Fruit fly (Drosophila melanogaster): ENCODE results near the gene Smyd4-2.
A peak's percentile ranks its signal among the peaks of the same experiment; 100 is the strongest.

The Smyd4-2 gene

dm6 chr3L:12374420-12374819, 27.3 kb downstream of the Smyd4-2 start (continued):
- peak; percentile 36 for TF ChIP-seq dmrt99B (tag; optimal IDR thresholded peaks at IDR 0.05)
- no peak for TF ChIP-seq HLH3B (GFP tag; IDR thresholded peaks at IDR 0.05)
- TF ChIP-seq insv (GFP tag; optimal IDR thresholded peaks at IDR 0.05) = no peak
- no peak for TF ChIP-seq pan (optimal IDR thresholded peaks at IDR 0.05)
- no peak for TF ChIP-seq pan (GFP tag; optimal IDR thresholded peaks at IDR 0.05 in 1 of 2, IDR thresholded peaks at IDR 0.05 in 1 of 2)
- 0 out of 2 replicates have a peak, but pooled peaks have one; percentile 9 for TF ChIP-seq Rfx (GFP tag; IDR thresholded peaks at IDR 0.05)
- TF ChIP-seq CG9817 (tag; optimal IDR thresholded peaks at IDR 0.05) = no peak
- TF ChIP-seq Poxn (GFP tag; IDR thresholded peaks at IDR 0.05) = no peak
- TF ChIP-seq Meics (GFP tag; optimal IDR thresholded peaks at IDR 0.05) = peak; percentile 17
- no peak for TF ChIP-seq hb (GFP tag; IDR thresholded peaks at IDR 0.05; ENCODE audit: partially characterized antibody)
- TF ChIP-seq fru (optimal IDR thresholded peaks at IDR 0.05) = no peak
- TF ChIP-seq CG12659 (GFP tag; optimal IDR thresholded peaks at IDR 0.05) = no peak
- TF ChIP-seq CG11504 (tag; optimal IDR thresholded peaks at IDR 0.05) = peak; percentile 33
- TF ChIP-seq Hand (GFP tag; optimal IDR thresholded peaks at IDR 0.05) = no peak
- TF ChIP-seq CG30020 (tag; optimal IDR thresholded peaks at IDR 0.05) = no peak
- TF ChIP-seq unc-4 (GFP tag; IDR thresholded peaks at IDR 0.05; ENCODE audit: partially characterized antibody) = no peak
- no peak for TF ChIP-seq CG8944 (GFP tag; optimal IDR thresholded peaks at IDR 0.05)
- TF ChIP-seq Doc3 (GFP tag; IDR thresholded peaks at IDR 0.05; ENCODE audit: partially characterized antibody) = no peak
- no peak for TF ChIP-seq CG2889 (GFP tag; IDR thresholded peaks at IDR 0.05)
- TF ChIP-seq CG11560 (tag; IDR thresholded peaks at IDR 0.05) = no peak
- TF ChIP-seq CG5245 (GFP tag; optimal IDR thresholded peaks at IDR 0.05) = no peak
- 0 out of 2 replicates have a peak, but pooled peaks have one; percentile 11 for TF ChIP-seq CG31441 (GFP tag; IDR thresholded peaks at IDR 0.05)
- TF ChIP-seq bsh (GFP tag; optimal IDR thresholded peaks at IDR 0.05) = no peak
- no peak for TF ChIP-seq fu2 (GFP tag; optimal IDR thresholded peaks at IDR 0.05)
- no peak for TF ChIP-seq ssp (GFP tag; IDR thresholded peaks at IDR 0.05)
- TF ChIP-seq Sry-β (GFP tag; optimal IDR thresholded peaks at IDR 0.05) = no peak
- TF ChIP-seq CG10366 (GFP tag; IDR thresholded peaks at IDR 0.05) = no peak
- TF ChIP-seq CkIIα-i1 (GFP tag; IDR thresholded peaks at IDR 0.05) = no peak
- TF ChIP-seq nerfin-2 (GFP tag; IDR thresholded peaks at IDR 0.05; ENCODE audit: partially characterized antibody) = no peak
- TF ChIP-seq Ada2b (GFP tag; IDR thresholded peaks at IDR 0.05) = no peak
- no peak for TF ChIP-seq kni (GFP tag; optimal IDR thresholded peaks at IDR 0.05)
- no peak for TF ChIP-seq odd (GFP tag; optimal IDR thresholded peaks at IDR 0.05)
- TF ChIP-seq CG6654 (GFP tag; optimal IDR thresholded peaks at IDR 0.05) = no peak
- TF ChIP-seq ken (GFP tag; IDR thresholded peaks at IDR 0.05) = no peak
- no peak for TF ChIP-seq Nf-YA (GFP tag; IDR thresholded peaks at IDR 0.05)
- no peak for TF ChIP-seq pum (GFP tag; optimal IDR thresholded peaks at IDR 0.05)
- TF ChIP-seq CG11456 (GFP tag; IDR thresholded peaks at IDR 0.05) = no peak
- TF ChIP-seq rib (GFP tag; IDR thresholded peaks at IDR 0.05) = no peak
- no peak for TF ChIP-seq pzg (GFP tag; optimal IDR thresholded peaks at IDR 0.05)
- no peak for TF ChIP-seq Dad (GFP tag; optimal IDR thresholded peaks at IDR 0.05)
- no peak for TF ChIP-seq CG6689 (GFP tag; IDR thresholded peaks at IDR 0.05)
- TF ChIP-seq CG14050 (GFP tag; IDR thresholded peaks at IDR 0.05) = no peak
- TF ChIP-seq CG12155 (GFP tag; optimal IDR thresholded peaks at IDR 0.05) = no peak
- no peak for TF ChIP-seq CG12104 (GFP tag; optimal IDR thresholded peaks at IDR 0.05)
- TF ChIP-seq pb (GFP tag; optimal IDR thresholded peaks at IDR 0.05) = no peak
- TF ChIP-seq CG2120 (GFP tag; optimal IDR thresholded peaks at IDR 0.05) = peak; percentile 52
- peak; percentile 11 for TF ChIP-seq CG30403 (GFP tag; optimal IDR thresholded peaks at IDR 0.05)
- no peak for TF ChIP-seq CG4328 (GFP tag; optimal IDR thresholded peaks at IDR 0.05)
- TF ChIP-seq Elba2 (GFP tag; optimal IDR thresholded peaks at IDR 0.05) = no peak
- no peak for TF ChIP-seq TFAM (GFP tag; optimal IDR thresholded peaks at IDR 0.05)
- no peak for TF ChIP-seq gsb-n (tag; optimal IDR thresholded peaks at IDR 0.05)
- TF ChIP-seq nau (GFP tag; optimal IDR thresholded peaks at IDR 0.05) = no peak
- no peak for TF ChIP-seq E2f1 (GFP tag; IDR thresholded peaks at IDR 0.05)
